Fruit fly (Drosophila melanogaster) whole organism, embryonic: ENCODE results near the gene CNMa.

Experiments
- Atf6 ChIP-seq: fragments of 200-800 bp; sonication (Bioruptor generic); IDR thresholded peaks from 2 replicates; pipeline ENCODE4 v1.3.6; 2022; ENCODE audit warnings: missing biosample characterization, missing genetic modification characterization
- Awh ChIP-seq: fragments of 200-800 bp; sonication (Bioruptor generic); IDR thresholded peaks from 2 replicates; pipeline ENCODE4, ENCODE4 v1.3.6; 2022; ENCODE audit warnings: missing biosample characterization, missing genetic modification characterization
- Blimp-1 ChIP-seq: fragments of 200-800 bp; sonication (Bioruptor generic); optimal IDR thresholded peaks from 3 replicates; lab custom pipeline; 2018; ENCODE audit warnings: missing biosample characterization, missing genetic modification characterization, mild to moderate bottlenecking, moderate library complexity, missing genetic modification reagents
- CG10543 ChIP-seq: fragments of 200-800 bp; sonication (Bioruptor generic); optimal IDR thresholded peaks from 3 replicates; lab custom pipeline; 2017; ENCODE audit warnings: missing biosample characterization, mild to moderate bottlenecking, missing genetic modification characterization, moderate library complexity
- CG10959 ChIP-seq: fragments of 200-800 bp; sonication (Bioruptor generic); IDR thresholded peaks from 2 replicates; pipeline ENCODE4 v1.3.6; 2022; ENCODE audit warnings: missing biosample characterization, missing genetic modification characterization
- CG11247 ChIP-seq: fragments of 200-800 bp; sonication (Bioruptor generic); IDR thresholded peaks from 2 replicates; pipeline ENCODE4 v1.3.6; 2022; ENCODE audit warnings: missing biosample characterization, missing genetic modification characterization
- CG12769 ChIP-seq: fragments of 200-800 bp; sonication (Bioruptor generic); optimal IDR thresholded peaks from 2 replicates; lab custom pipeline; 2019; ENCODE audit warnings: missing biosample characterization, mild to moderate bottlenecking, missing genetic modification characterization, moderate library complexity
- CG13123 ChIP-seq: fragments of 200-800 bp; sonication (Bioruptor generic); optimal IDR thresholded peaks from 2 replicates; lab custom pipeline; 2016; ENCODE audit warnings: missing biosample characterization, missing genetic modification characterization
- CG13424 ChIP-seq: fragments of 200-800 bp; sonication (Bioruptor generic); optimal IDR thresholded peaks from 2 replicates; lab custom pipeline; 2019; ENCODE audit warnings: missing biosample characterization, mild to moderate bottlenecking, missing genetic modification characterization, moderate library complexity
- CG13775 ChIP-seq: fragments of 200-800 bp; sonication (Bioruptor generic); optimal IDR thresholded peaks from 3 replicates; lab custom pipeline; 2017; ENCODE audit warnings: missing biosample characterization, mild to moderate bottlenecking, missing genetic modification characterization
- CG13894 ChIP-seq: fragments of 200-800 bp; sonication (Bioruptor generic); optimal IDR thresholded peaks from 3 replicates; lab custom pipeline; 2018; ENCODE audit warnings: missing biosample characterization, mild to moderate bottlenecking, missing genetic modification characterization, moderate library complexity
- CG14710 ChIP-seq: fragments of 200-800 bp; sonication (Bioruptor generic); optimal IDR thresholded peaks from 3 replicates; lab custom pipeline; 2019; ENCODE audit warnings: missing biosample characterization, mild to moderate bottlenecking, missing genetic modification characterization, moderate library complexity
- CG15269 ChIP-seq: fragments of 200-800 bp; sonication (Bioruptor generic); optimal IDR thresholded peaks from 2 replicates; lab custom pipeline; 2018; ENCODE audit warnings: missing biosample characterization, mild to moderate bottlenecking, missing genetic modification characterization, moderate library complexity
- CG15514 ChIP-seq: fragments of 200-800 bp; sonication (Bioruptor generic); optimal IDR thresholded peaks from 3 replicates; lab custom pipeline; 2017; ENCODE audit warnings: missing biosample characterization, missing genetic modification characterization, mild to moderate bottlenecking, moderate library complexity, missing genetic modification reagents
- CG18011 ChIP-seq: fragments of 200-800 bp; sonication (Bioruptor generic); optimal IDR thresholded peaks from 2 replicates; lab custom pipeline; 2017; ENCODE audit warnings: missing biosample characterization, missing genetic modification characterization, mild to moderate bottlenecking, moderate library complexity, missing genotype
- CG30403 ChIP-seq: fragments of 200-800 bp; sonication (Bioruptor generic); optimal IDR thresholded peaks from 3 replicates; lab custom pipeline; 2016; ENCODE audit warnings: missing biosample characterization, missing genetic modification characterization
- CG31388 ChIP-seq: fragments of 200-800 bp; sonication (Bioruptor generic); optimal IDR thresholded peaks from 2 replicates; lab custom pipeline; 2016; ENCODE audit warnings: missing biosample characterization, missing genetic modification characterization
- CG3163 ChIP-seq: fragments of 200-800 bp; sonication (Bioruptor generic); optimal IDR thresholded peaks from 3 replicates; lab custom pipeline; 2016; ENCODE audit warnings: missing biosample characterization, missing genetic modification characterization
- CG32772 ChIP-seq: fragments of 200-800 bp; sonication (Bioruptor generic); IDR thresholded peaks from 2 replicates; pipeline ENCODE4 v1.3.6; 2022; ENCODE audit warnings: missing biosample characterization, missing genetic modification characterization
- CG34376 ChIP-seq: fragments of 200-800 bp; sonication (Bioruptor generic); optimal IDR thresholded peaks from 2 replicates; lab custom pipeline; 2018; ENCODE audit warnings: missing biosample characterization, mild to moderate bottlenecking, missing genetic modification characterization
- CG7987 ChIP-seq: fragments of 200-800 bp; sonication (Bioruptor generic); optimal IDR thresholded peaks from 2 replicates; lab custom pipeline; 2018; ENCODE audit warnings: missing biosample characterization, mild to moderate bottlenecking, missing genetic modification characterization, moderate library complexity
- CG8290 ChIP-seq, 3 experiments: fragments of 200-800 bp; sonication (Bioruptor generic); optimal IDR thresholded peaks; 2 replicates each; lab custom pipeline; 2016 to 2019; ENCODE audit warnings: missing biosample characterization in 3 of 3, missing genetic modification characterization in 3 of 3, mild to moderate bottlenecking in 2 of 3, moderate library complexity in 1 of 3
- ERR ChIP-seq: fragments of 200-800 bp; sonication (Bioruptor generic); optimal IDR thresholded peaks from 2 replicates; lab custom pipeline; 2016; ENCODE audit warnings: missing biosample characterization, missing genetic modification characterization
- Eip74EF ChIP-seq, 2 experiments: fragments of 200-800 bp in 1 of 2; fragments of >200 bp in 1 of 2; sonication (Bioruptor generic) in 1 of 2; optimal IDR thresholded peaks; 2 replicates each; lab custom pipeline; 2017 to 2019; ENCODE audit warnings: missing biosample characterization in 2 of 2, missing genetic modification characterization in 2 of 2, mild to moderate bottlenecking in 1 of 2, moderate library complexity in 1 of 2
- Gsc ChIP-seq: fragments of 200-800 bp; sonication (Bioruptor generic); IDR thresholded peaks from 2 replicates; pipeline ENCODE4 v1.3.6; 2022; ENCODE audit warnings: missing biosample characterization, missing genetic modification characterization
- Ptx1 ChIP-seq: fragments of 200-800 bp; sonication (Bioruptor generic); IDR thresholded peaks from 2 replicates; pipeline ENCODE4 v1.3.6; 2022; ENCODE audit warnings: missing biosample characterization, missing genetic modification characterization
- abd-A ChIP-seq: fragments of 200-800 bp; sonication (Bioruptor generic); optimal IDR thresholded peaks from 3 replicates; lab custom pipeline; 2019; ENCODE audit warnings: missing biosample characterization, mild to moderate bottlenecking, missing genetic modification characterization, moderate library complexity
- bsh ChIP-seq, 2 experiments: fragments of 200-800 bp; sonication (Bioruptor generic); optimal IDR thresholded peaks; 2 replicates each; lab custom pipeline; 2017 to 2018; ENCODE audit warnings: mild to moderate bottlenecking in 2 of 2, missing biosample characterization in 2 of 2, missing genetic modification characterization in 2 of 2, moderate library complexity in 1 of 2
- chinmo ChIP-seq: fragments of 200-800 bp; sonication (Bioruptor generic); IDR thresholded peaks from 4 replicates; pipeline ENCODE4 v1.3.6; 2022; ENCODE audit warnings: missing biosample characterization, missing genetic modification characterization; ENCODE audit not compliant: partially characterized antibody
- cwo ChIP-seq: fragments of 200-800 bp; sonication (Bioruptor generic); optimal IDR thresholded peaks from 3 replicates; lab custom pipeline; 2017; ENCODE audit warnings: missing biosample characterization, missing genetic modification characterization, mild to moderate bottlenecking, moderate library complexity, missing genetic modification reagents
- ftz-f1 ChIP-seq: fragments of 200-800 bp; sonication (Bioruptor generic); optimal IDR thresholded peaks from 2 replicates; lab custom pipeline; 2016; ENCODE audit warnings: missing biosample characterization, missing genetic modification characterization
- gcm2 ChIP-seq: fragments of 200-800 bp; sonication (Bioruptor generic); optimal IDR thresholded peaks from 2 replicates; lab custom pipeline; 2016; ENCODE audit warnings: missing biosample characterization, missing genetic modification characterization
- kay ChIP-seq: fragments of 200-800 bp; sonication (Bioruptor generic); optimal IDR thresholded peaks from 2 replicates; lab custom pipeline; 2016; ENCODE audit warnings: missing biosample characterization, missing genetic modification characterization
- oc ChIP-seq: fragments of 200-800 bp; sonication (Bioruptor generic); optimal IDR thresholded peaks from 2 replicates; lab custom pipeline; 2018; ENCODE audit warnings: missing biosample characterization, mild to moderate bottlenecking, missing genetic modification characterization, moderate library complexity
- pros ChIP-seq: fragments of 200-800 bp; sonication (Bioruptor generic); optimal IDR thresholded peaks from 3 replicates; lab custom pipeline; 2019; ENCODE audit warnings: missing biosample characterization, mild to moderate bottlenecking, missing genetic modification characterization, moderate library complexity
- repo ChIP-seq: fragments of 200-800 bp; sonication (Bioruptor generic); optimal IDR thresholded peaks from 2 replicates; lab custom pipeline; 2016; ENCODE audit warnings: missing biosample characterization, missing genetic modification characterization
- rib ChIP-seq: fragments of 200-800 bp; sonication (Bioruptor generic); IDR thresholded peaks from 2 replicates; pipeline ENCODE4 v1.3.6; 2022; ENCODE audit warnings: missing biosample characterization, missing genetic modification characterization
- sd ChIP-seq: fragments of 200-800 bp; sonication (Bioruptor generic); optimal IDR thresholded peaks from 3 replicates; lab custom pipeline; 2018; ENCODE audit warnings: missing biosample characterization, mild to moderate bottlenecking, missing genetic modification characterization, moderate library complexity
- tna ChIP-seq: fragments of 200-800 bp; sonication (Bioruptor generic); IDR thresholded peaks from 2 replicates; pipeline ENCODE4 v1.3.6; 2022; ENCODE audit warnings: missing biosample characterization, missing genetic modification characterization; ENCODE audit not compliant: partially characterized antibody
- ttk ChIP-seq: fragments of 200-800 bp; sonication (Bioruptor generic); IDR thresholded peaks from 2 replicates; pipeline ENCODE4 v2.1.2; 2022; ENCODE audit warnings: missing biosample characterization, missing genetic modification characterization
- vvl ChIP-seq: fragments of 200-800 bp; sonication (Bioruptor generic); IDR thresholded peaks from 2 replicates; pipeline ENCODE4 v1.3.6; 2022; ENCODE audit warnings: missing biosample characterization, missing genetic modification characterization
- wek ChIP-seq: fragments of 200-800 bp; sonication (Bioruptor generic); optimal IDR thresholded peaks from 3 replicates; lab custom pipeline; 2018; ENCODE audit warnings: missing biosample characterization, mild to moderate bottlenecking, missing genetic modification characterization, moderate library complexity
- z ChIP-seq: fragments of 200-800 bp; sonication (Bioruptor generic); IDR thresholded peaks from 3 replicates; pipeline ENCODE4 v1.3.6; 2022; ENCODE audit warnings: missing biosample characterization, missing genetic modification characterization

The CNMa gene

dm6 chr3L:1818834-1819233, 36.6 kb downstream of the CNMa start (continued):
- TF ChIP-seq wek (GFP tag; lab: Kevin White, UChicago) (no peak), CG15269 (tag; lab: Kevin White, UChicago) (peak; percentile 67), abd-A (tag; lab: Kevin White, UChicago) (peak; percentile 98), repo (GFP tag; lab: Kevin White, UChicago) (no peak), CG13424 (tag; lab: Kevin White, UChicago) (no peak), ttk (GFP tag; lab: Robert Waterston, UW) (no peak), ftz-f1 (GFP tag; lab: Kevin White, UChicago) (peak; percentile 55), CG3163 (GFP tag; lab: Kevin White, UChicago) (no peak), CG11247 (GFP tag; lab: Robert Waterston, UW) (no peak), CG13894 (tag; lab: Kevin White, UChicago) (peak; percentile 59)

dm6 chr3L:1817405-1817804, 38.0 kb downstream of the CNMa start:
- TF ChIP-seq vvl (GFP tag; lab: Robert Waterston, UW) (peak; percentile 18; the same call in 1 of the 2 replicates), oc (peak; percentile 57), Awh (peak; percentile 72; the same call in 1 of the 2 replicates), CG30403 (no peak), Eip74EF (GFP tag; optimal IDR thresholded peaks at IDR 0.05; lab: Kevin White, UChicago) (peak in 1 of 2 experiments; percentile 44)

dm6 chr3L:1816614-1817013, 38.8 kb downstream of the CNMa start:
- TF ChIP-seq Blimp-1 (GFP tag; lab: Kevin White, UChicago) (peak; percentile 1), cwo (GFP tag; lab: Kevin White, UChicago) (peak; percentile 3), chinmo (GFP tag; lab: Robert Waterston, UW) (peak; percentile 82; the same call in 3 of the 4 replicates), z (GFP tag; lab: Robert Waterston, UW) (0 out of 3 replicates have a peak, but pooled peaks have one; percentile 12), CG14710 (no peak), abd-A (tag; lab: Kevin White, UChicago) (peak; percentile 50), pros (GFP tag; lab: Kevin White, UChicago) (no peak), CG13775 (GFP tag; lab: Kevin White, UChicago) (no peak), vvl (GFP tag; lab: Robert Waterston, UW) (0 out of 2 replicates have a peak, but pooled peaks have one; percentile 18), CG13894 (tag; lab: Kevin White, UChicago) (peak; percentile 52), sd (peak; percentile 16), CG12769 (tag; lab: Kevin White, UChicago) (peak; percentile 26)

DNA sequence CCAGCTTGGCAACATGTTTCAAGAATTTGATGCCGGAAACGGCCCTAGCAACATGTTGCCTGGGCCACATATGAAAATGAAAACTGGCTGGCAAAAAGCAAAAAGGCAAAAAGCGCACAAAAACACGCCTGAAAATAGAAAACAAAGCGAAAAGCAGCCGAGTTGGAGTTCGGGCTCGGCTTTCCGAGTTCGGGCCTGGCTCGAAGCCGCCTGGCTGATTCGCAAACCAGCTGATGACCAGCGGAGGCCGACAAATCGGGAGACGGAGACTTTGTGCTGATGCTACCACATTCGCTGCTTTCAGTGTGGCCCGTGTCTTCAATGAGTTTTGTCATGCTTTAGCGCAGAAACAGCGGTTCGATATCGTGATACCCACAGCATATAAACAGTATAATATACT, 45.1 kb downstream of the CNMa start, which contains the start of gene GV1:
GV1 (plus strand) TSS at position 301 of the 400 bp plus-strand sequence.
- TF ChIP-seq CG13123 (GFP tag; lab: Kevin White, UChicago) = no peak
- TF ChIP-seq CG31388 (GFP tag; lab: Kevin White, UChicago) = no peak
- no peak for TF ChIP-seq tna
- TF ChIP-seq gcm2 (GFP tag; lab: Kevin White, UChicago) = no peak
- TF ChIP-seq CG32772 (GFP tag; lab: Robert Waterston, UW) = no peak
- no peak for TF ChIP-seq Gsc (GFP tag; lab: Robert Waterston, UW)
- TF ChIP-seq CG34376 (GFP tag; lab: Kevin White, UChicago) = peak; percentile 3
- peak; percentile 51 for TF ChIP-seq CG10543
- TF ChIP-seq CG8290 (GFP tag; optimal IDR thresholded peaks at IDR 0.05; lab: Kevin White, UChicago) = no peak
- peak in 1 of 2 experiments; percentile 27 for TF ChIP-seq CG8290 (tag; optimal IDR thresholded peaks at IDR 0.05; lab: Kevin White, UChicago)
- TF ChIP-seq Atf6 = 0 out of 2 replicates have a peak, but pooled peaks have one; percentile 8
- TF ChIP-seq rib (GFP tag; lab: Robert Waterston, UW) = peak; percentile 52; the same call in 1 of the 2 replicates
- TF ChIP-seq CG18011 (GFP tag; lab: Kevin White, UChicago) = no peak
- no peak for TF ChIP-seq CG13775 (GFP tag; lab: Kevin White, UChicago)
- TF ChIP-seq ERR (GFP tag; lab: Kevin White, UChicago) = no peak
- no peak for TF ChIP-seq Ptx1 (GFP tag; lab: Robert Waterston, UW)
- no peak for TF ChIP-seq CG7987 (GFP tag; lab: Kevin White, UChicago)
- peak; percentile 5 for TF ChIP-seq CG15514 (GFP tag; lab: Kevin White, UChicago)
- TF ChIP-seq CG10959 (GFP tag; lab: Robert Waterston, UW) = no peak
- peak in 1 of 2 experiments; percentile 94 for TF ChIP-seq bsh (GFP tag; optimal IDR thresholded peaks at IDR 0.05; lab: Kevin White, UChicago)
- TF ChIP-seq chinmo (GFP tag; lab: Robert Waterston, UW) = peak; percentile 87; the same call in 2 of the 4 replicates
- peak; percentile 15; the same call in 1 of the 2 replicates for TF ChIP-seq vvl (GFP tag; lab: Robert Waterston, UW)
- TF ChIP-seq kay (GFP tag; lab: Kevin White, UChicago) = no peak
